Fruit fly (Drosophila melanogaster): ENCODE data around the gene CG15912.

- TF ChIP-seq ttk (optimal IDR thresholded peaks at IDR 0.05) (no peak), Myc (optimal IDR thresholded peaks at IDR 0.05) (no peak), h (optimal IDR thresholded peaks at IDR 0.05) (no peak), insv (optimal IDR thresholded peaks at IDR 0.05) (no peak), psq (optimal IDR thresholded peaks at IDR 0.05) (no peak), Sin3A (optimal IDR thresholded peaks at IDR 0.05) (no peak)
These were observed 37.3 kb upstream of the CG15912 start for dm6 chrX:4511575-4511974.

Data from Kc167 (cell line).